Worm (Caenorhabditis elegans) whole organism, young adult: ENCODE results near the gene coa-1.

ENCODE experiments used
- B0336.3 ChIP-seq: fragments of 200-800 bp; sonication (Bioruptor generic); IDR thresholded peaks from 2 replicates; pipeline ENCODE4 v1.3.6; 2022; ENCODE audit warnings: missing genetic modification characterization, missing compliant biosample characterization
- C06A6.2 ChIP-seq: fragments of 200-800 bp; sonication (Bioruptor generic); conservative IDR thresholded peaks from 2 replicates; pipeline ENCODE4 v1.3.6; 2022; ENCODE audit warnings: missing genetic modification characterization, missing compliant biosample characterization
- F22D6.2 ChIP-seq: sonication (generic microtip); optimal IDR thresholded peaks from 2 replicates; lab custom pipeline; 2016; ENCODE audit warnings: mild to moderate bottlenecking, missing genetic modification characterization, missing compliant biosample characterization
- F33H1.4 ChIP-seq: fragments of 200-800 bp; sonication (Bioruptor generic); IDR thresholded peaks from 2 replicates; pipeline ENCODE4 v1.3.6; 2022; ENCODE audit warnings: missing genetic modification reagents, missing genetic modification characterization, missing compliant biosample characterization
- T26A5.8 ChIP-seq: sonication (generic microtip); optimal IDR thresholded peaks from 2 replicates; lab custom pipeline; 2016; ENCODE audit warnings: missing genetic modification characterization, missing compliant biosample characterization
- Y67H2A.10 ChIP-seq: fragments of 200-800 bp; sonication (Bioruptor generic); conservative IDR thresholded peaks from 2 replicates; pipeline ENCODE4 v1.3.6; 2022; ENCODE audit warnings: missing genetic modification reagents, missing genetic modification characterization, missing compliant biosample characterization
- ama-1 ChIP-seq, 3 experiments: fragments of 150-350 bp in 1 of 3; sonication (generic microtip) in 2 of 3; optimal IDR thresholded peaks; 2 replicates each; lab custom pipeline; 2014 to 2018; ENCODE audit warnings: missing biosample characterization in 2 of 3, missing genetic modification characterization in 2 of 3, missing genetic modification reagents in 2 of 3
- bed-1 ChIP-seq: fragments of 200-800 bp; sonication (Bioruptor generic); IDR thresholded peaks from 2 replicates; pipeline ENCODE4 v1.3.6; 2022; ENCODE audit warnings: missing genetic modification reagents, missing genetic modification characterization, missing compliant biosample characterization
- efl-1 ChIP-seq: fragments of 150-350 bp; optimal IDR thresholded peaks from 2 replicates; lab custom pipeline; 2014; ENCODE audit warnings: missing biosample characterization, missing genetic modification reagents, missing genetic modification characterization
- ekl-4 ChIP-seq: fragments of 200-800 bp; sonication (Bioruptor generic); IDR thresholded peaks from 2 replicates; pipeline ENCODE4 v1.3.6; 2022; ENCODE audit warnings: missing genetic modification reagents, missing genetic modification characterization, missing compliant biosample characterization
- hrde-1 ChIP-seq: sonication (generic microtip); optimal IDR thresholded peaks from 2 replicates; lab custom pipeline; 2016; ENCODE audit warnings: missing genetic modification characterization, mild to moderate bottlenecking, missing compliant biosample characterization, moderate library complexity, missing genotype, missing genetic modification reagents, borderline replicate concordance
- lin-35 ChIP-seq, 3 experiments: fragments of 150-350 bp in 2 of 3; sonication (generic microtip) in 1 of 3; optimal IDR thresholded peaks; 2 replicates each; lab custom pipeline; 2014 to 2018; ENCODE audit warnings: missing biosample characterization in 3 of 3, missing genetic modification characterization in 3 of 3, missing genetic modification reagents in 3 of 3
- nhr-80 ChIP-seq: sonication (generic microtip); optimal IDR thresholded peaks from 2 replicates; lab custom pipeline; 2016; ENCODE audit warnings: missing genetic modification characterization, missing compliant biosample characterization
- pha-4 ChIP-seq: fragments of 150-350 bp; sonication (generic microtip); optimal IDR thresholded peaks from 2 replicates; lab custom pipeline; 2014; ENCODE audit warnings: missing biosample characterization, missing genetic modification reagents, missing genetic modification characterization

DNA sequence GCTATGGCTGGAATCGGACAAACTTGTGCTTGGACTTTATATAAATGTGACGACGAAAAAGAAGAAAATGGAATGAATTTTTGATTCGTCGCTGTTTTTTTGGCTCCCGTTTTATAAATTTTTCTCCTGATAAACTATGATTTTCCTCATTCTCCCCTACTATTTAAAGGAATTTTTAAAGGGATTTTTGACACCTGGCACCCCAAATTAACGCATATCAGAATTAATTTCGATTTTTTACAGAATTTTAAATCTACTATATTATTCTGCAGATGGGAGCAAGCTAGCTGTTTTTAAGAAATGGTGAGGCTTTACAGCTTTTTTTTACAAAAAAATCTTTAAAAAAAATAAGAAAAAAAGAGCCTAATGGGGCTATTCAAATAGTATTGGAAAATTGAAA is at the start of gene coa-1:
- TF ChIP-seq Y67H2A.10 (GFP tag; lab: Robert Waterston, UW) (no peak), ama-1 (optimal IDR thresholded peaks at IDR 0.05; lab: Kevin White, UChicago) (no peak), ama-1 (GFP tag; optimal IDR thresholded peaks at IDR 0.05; lab: Kevin White, UChicago) (no peak), C06A6.2 (GFP tag; lab: Robert Waterston, UW) (no peak), hrde-1 (no peak), B0336.3 (GFP tag; lab: Robert Waterston, UW) (no peak), nhr-80 (no peak), F33H1.4 (GFP tag; lab: Robert Waterston, UW) (no peak), bed-1 (GFP tag; lab: Robert Waterston, UW) (no peak), T26A5.8 (tag; lab: Kevin White, UChicago) (no peak), lin-35 (GFP tag; optimal IDR thresholded peaks at IDR 0.05; lab: Kevin White, UChicago) (no peak), ekl-4 (GFP tag; lab: Robert Waterston, UW) (no peak), F22D6.2 (no peak), efl-1 (no peak), pha-4 (no peak)
